Worm (Caenorhabditis elegans) whole organism, L4/young adult: ENCODE results near the gene Y69A2AR.47.

ENCODE experiments used
- W03F9.2 ChIP-seq: fragments of 150-350 bp; optimal IDR thresholded peaks from 2 replicates; lab custom pipeline; 2014; ENCODE audit warnings: missing biosample characterization, missing genetic modification characterization
- dao-5 ChIP-seq: sonication (generic microtip); optimal IDR thresholded peaks from 2 replicates; lab custom pipeline; 2016; ENCODE audit warnings: missing genotype, missing genetic modification characterization, moderate library complexity, missing compliant biosample characterization
- him-1 ChIP-seq: sonication (generic microtip); optimal IDR thresholded peaks from 2 replicates; lab custom pipeline; 2016; ENCODE audit warnings: missing genotype, missing genetic modification reagents, missing genetic modification characterization, missing compliant biosample characterization

- TF ChIP-seq W03F9.2 (tag; lab: Kevin White, UChicago) = no peak
- TF ChIP-seq him-1 (tag; lab: Kevin White, UChicago) = no peak
- TF ChIP-seq dao-5 (tag; lab: Kevin White, UChicago) = no peak
Observed at ce11 chrIV:2568267-2568666, 29.2 kb upstream of the Y69A2AR.47 start, which contains the start of the genes Y69A2AR.25 and Y69A2AR.12.
